Worm (Caenorhabditis elegans) whole organism, early embryonic: ENCODE data around the gene F11C7.2.
A peak's percentile ranks its signal among the peaks of the same experiment; 100 is the strongest.
"Not testable (repeated sequence)": the region's sequence is repeated elsewhere in the genome, so short reads cannot be mapped to it uniquely, and the experiment has no call there.

ENCODE experiments used
- B0310.2 ChIP-seq: sonication (generic microtip); optimal IDR thresholded peaks from 2 replicates; lab custom pipeline; 2016; ENCODE audit warnings: mild to moderate bottlenecking, missing genetic modification characterization, missing compliant biosample characterization
- F13C5.2 ChIP-seq: sonication (generic microtip); optimal IDR thresholded peaks from 2 replicates; lab custom pipeline; 2017; ENCODE audit warnings: mild to moderate bottlenecking, missing genetic modification characterization, inconsistent platforms, missing compliant biosample characterization
- aly-1 ChIP-seq: sonication (generic microtip); optimal IDR thresholded peaks from 2 replicates; lab custom pipeline; 2016; ENCODE audit warnings: missing genetic modification characterization, missing compliant biosample characterization
- ama-1 ChIP-seq: fragments of 150-350 bp; optimal IDR thresholded peaks from 2 replicates; lab custom pipeline; 2014
- ceh-13 ChIP-seq: fragments of 200-800 bp; sonication (Bioruptor generic); optimal IDR thresholded peaks from 2 replicates; lab custom pipeline; 2018; ENCODE audit warnings: mild to moderate bottlenecking, missing genetic modification characterization, missing compliant biosample characterization
- ceh-36 ChIP-seq: sonication (generic microtip); optimal IDR thresholded peaks from 2 replicates; lab custom pipeline; 2016; ENCODE audit warnings: missing genetic modification characterization, inconsistent platforms, missing compliant biosample characterization
- flt-1 ChIP-seq: fragments of 200-800 bp; sonication (Bioruptor generic); IDR thresholded peaks from 2 replicates; pipeline ENCODE4 v1.3.6; 2022; ENCODE audit warnings: missing genetic modification characterization, missing compliant biosample characterization
- hmbx-1 ChIP-seq: sonication (generic microtip); optimal IDR thresholded peaks from 2 replicates; lab custom pipeline; 2016; ENCODE audit warnings: mild to moderate bottlenecking, missing genetic modification characterization, missing compliant biosample characterization
- hmg-4 ChIP-seq: fragments of 200-800 bp; sonication (Bioruptor generic); optimal IDR thresholded peaks from 2 replicates; lab custom pipeline; 2018; ENCODE audit warnings: mild to moderate bottlenecking, missing genetic modification characterization, missing compliant biosample characterization
- hnd-1 ChIP-seq: sonication (generic microtip); optimal IDR thresholded peaks from 2 replicates; lab custom pipeline; 2016; ENCODE audit warnings: missing genetic modification characterization, missing compliant biosample characterization
- sea-1 ChIP-seq: fragments of 200-800 bp; sonication (Bioruptor generic); conservative IDR thresholded peaks from 2 replicates; pipeline ENCODE4 v1.3.6; 2022; ENCODE audit warnings: missing genetic modification characterization, missing compliant biosample characterization
- tbx-11 ChIP-seq: fragments of 200-800 bp; sonication (Bioruptor generic); IDR thresholded peaks from 2 replicates; pipeline ENCODE4 v1.3.6; 2022; ENCODE audit warnings: missing genetic modification characterization, missing compliant biosample characterization
- tbx-37 ChIP-seq: fragments of 200-800 bp; sonication (Bioruptor generic); conservative IDR thresholded peaks from 2 replicates; pipeline ENCODE4 v1.3.6; 2022; ENCODE audit warnings: missing genetic modification reagents, missing genetic modification characterization, missing compliant biosample characterization
- tra-4 ChIP-seq: sonication (generic microtip); optimal IDR thresholded peaks from 2 replicates; lab custom pipeline; 2017; ENCODE audit warnings: missing genetic modification characterization, missing compliant biosample characterization

DNA sequence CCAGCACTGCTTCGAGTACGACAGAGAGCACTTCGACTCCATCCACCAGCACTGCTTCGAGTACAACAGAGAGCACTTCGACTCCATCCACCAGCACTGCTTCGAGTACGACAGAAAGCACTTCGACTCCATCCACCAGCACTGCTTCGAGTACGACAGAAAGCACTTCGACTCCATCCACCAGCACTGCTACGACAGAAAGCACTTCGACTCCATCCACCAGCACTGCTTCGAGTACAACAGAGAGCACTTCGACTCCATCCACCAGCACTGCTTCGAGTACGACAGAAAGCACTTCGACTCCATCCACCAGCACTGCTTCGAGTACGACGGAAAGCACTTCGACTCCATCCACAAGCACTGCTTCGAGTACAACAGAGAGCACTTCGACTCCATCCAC lies 45.9 kb downstream of the F11C7.2 start:
- TF ChIP-seq ama-1; sea-1; hnd-1 (tag; lab: Kevin White, UChicago); flt-1 (GFP tag; lab: Robert Waterston, UW); ceh-13; F13C5.2 (tag; lab: Kevin White, UChicago); hmg-4 (GFP tag; lab: Kevin White, UChicago); tra-4; ceh-36; hmbx-1 (tag; lab: Kevin White, UChicago); aly-1 (tag; lab: Kevin White, UChicago); tbx-11; B0310.2 (tag; lab: Kevin White, UChicago): not testable (repeated sequence)
- 0 out of 2 replicates have a peak, but pooled peaks have one; percentile 46 for TF ChIP-seq tbx-37 (GFP tag; lab: Robert Waterston, UW)
